Fruit fly (Drosophila melanogaster) whole organism, embryonic: ENCODE data around the gene jus.

ENCODE experiments used
- Antp ChIP-seq: fragments of 200-800 bp; sonication (Bioruptor generic); optimal IDR thresholded peaks from 3 replicates; lab custom pipeline; 2016; ENCODE audit warnings: missing biosample characterization, missing genetic modification characterization
- Atf-2 ChIP-seq: fragments of 200-800 bp; sonication (Bioruptor generic); optimal IDR thresholded peaks from 2 replicates; lab custom pipeline; 2016; ENCODE audit warnings: missing biosample characterization, missing genetic modification characterization
- Atf3 ChIP-seq: fragments of 200-800 bp; sonication (Bioruptor generic); optimal IDR thresholded peaks from 3 replicates; lab custom pipeline; 2016; ENCODE audit warnings: missing biosample characterization, missing genetic modification characterization
- CG10267 ChIP-seq: fragments of 200-800 bp; sonication (Bioruptor generic); optimal IDR thresholded peaks from 2 replicates; lab custom pipeline; 2018; ENCODE audit warnings: missing biosample characterization, mild to moderate bottlenecking, missing genetic modification characterization, moderate library complexity
- CG10979 ChIP-seq: fragments of 200-800 bp; sonication (Bioruptor generic); optimal IDR thresholded peaks from 2 replicates; lab custom pipeline; 2018; ENCODE audit warnings: missing biosample characterization, mild to moderate bottlenecking, missing genetic modification characterization, moderate library complexity
- CG12219 ChIP-seq: fragments of 200-800 bp; sonication (Bioruptor generic); optimal IDR thresholded peaks from 3 replicates; lab custom pipeline; 2018; ENCODE audit warnings: missing biosample characterization, mild to moderate bottlenecking, missing genetic modification characterization
- CG1647 ChIP-seq: fragments of 200-800 bp; sonication (Bioruptor generic); optimal IDR thresholded peaks from 3 replicates; lab custom pipeline; 2016; ENCODE audit warnings: missing biosample characterization, missing genetic modification characterization
- CG18011 ChIP-seq: fragments of 200-800 bp; sonication (Bioruptor generic); optimal IDR thresholded peaks from 2 replicates; lab custom pipeline; 2017; ENCODE audit warnings: missing biosample characterization, missing genetic modification characterization, mild to moderate bottlenecking, moderate library complexity, missing genotype
- CG42726 ChIP-seq: fragments of 200-800 bp; sonication (Bioruptor generic); IDR thresholded peaks from 2 replicates; pipeline ENCODE4 v1.3.6; 2022; ENCODE audit warnings: missing biosample characterization, missing genetic modification characterization; ENCODE audit not compliant: partially characterized antibody
- CG4854 ChIP-seq: fragments of 200-800 bp; sonication (Bioruptor generic); optimal IDR thresholded peaks from 2 replicates; lab custom pipeline; 2016; ENCODE audit warnings: missing biosample characterization, missing genetic modification characterization, inconsistent platforms
- CG6683 ChIP-seq: fragments of 200-800 bp; sonication (Bioruptor generic); optimal IDR thresholded peaks from 2 replicates; lab custom pipeline; 2017; ENCODE audit warnings: missing biosample characterization, mild to moderate bottlenecking, missing genetic modification characterization, missing genetic modification reagents
- CG7786 ChIP-seq: fragments of 200-800 bp; sonication (Bioruptor generic); optimal IDR thresholded peaks from 2 replicates; lab custom pipeline; 2016; ENCODE audit warnings: missing biosample characterization, missing genetic modification characterization
- CG9215 ChIP-seq: fragments of 200-800 bp; sonication (Bioruptor generic); IDR thresholded peaks from 2 replicates; pipeline ENCODE4 v1.3.6; 2022; ENCODE audit warnings: missing biosample characterization, missing genetic modification characterization
- CG9437 ChIP-seq: fragments of 200-800 bp; sonication (Bioruptor generic); optimal IDR thresholded peaks from 2 replicates; lab custom pipeline; 2018; ENCODE audit warnings: missing biosample characterization, mild to moderate bottlenecking, missing genetic modification characterization
- CG9727 ChIP-seq: fragments of 200-800 bp; sonication (Bioruptor generic); optimal IDR thresholded peaks from 3 replicates; lab custom pipeline; 2017; ENCODE audit warnings: missing biosample characterization, mild to moderate bottlenecking, missing genetic modification characterization
- CG9817 ChIP-seq: fragments of 200-800 bp; sonication (Bioruptor generic); optimal IDR thresholded peaks from 2 replicates; lab custom pipeline; 2018; ENCODE audit warnings: missing biosample characterization, mild to moderate bottlenecking, missing genetic modification characterization, moderate library complexity
- CkIIα-i1 ChIP-seq: fragments of 200-800 bp; sonication (Bioruptor generic); IDR thresholded peaks from 2 replicates; pipeline ENCODE4 v1.3.6; 2022; ENCODE audit warnings: missing biosample characterization, missing genetic modification characterization
- Dbx ChIP-seq: fragments of 200-800 bp; sonication (Bioruptor generic); IDR thresholded peaks from 3 replicates; pipeline ENCODE4 v1.3.6; 2022; ENCODE audit warnings: missing biosample characterization, missing genetic modification characterization
- Dfd ChIP-seq, 2 experiments: fragments of >200 bp; optimal IDR thresholded peaks; 2 replicates each; lab custom pipeline; 2017; ENCODE audit warnings: missing biosample characterization in 2 of 2, missing genetic modification characterization in 2 of 2
- Dp ChIP-seq: fragments of 200-800 bp; sonication (Bioruptor generic); optimal IDR thresholded peaks from 2 replicates; lab custom pipeline; 2018; ENCODE audit warnings: missing biosample characterization, mild to moderate bottlenecking, missing genetic modification characterization, moderate library complexity
- E2f1 ChIP-seq: fragments of 200-800 bp; sonication (Bioruptor generic); IDR thresholded peaks from 2 replicates; pipeline ENCODE4 v1.3.6; 2022; ENCODE audit warnings: missing biosample characterization, missing genetic modification characterization
- Elba2 ChIP-seq: fragments of 200-800 bp; sonication (Bioruptor generic); optimal IDR thresholded peaks from 3 replicates; lab custom pipeline; 2016; ENCODE audit warnings: missing biosample characterization, missing genetic modification characterization
- Fer2 ChIP-seq: fragments of 200-800 bp; sonication (Bioruptor generic); optimal IDR thresholded peaks from 2 replicates; lab custom pipeline; 2018; ENCODE audit warnings: missing biosample characterization, mild to moderate bottlenecking, missing genetic modification characterization, moderate library complexity
- HLH3B ChIP-seq: fragments of 200-800 bp; sonication (Bioruptor generic); IDR thresholded peaks from 2 replicates; pipeline ENCODE4 v1.3.6; 2022; ENCODE audit warnings: missing biosample characterization, missing genetic modification characterization
- MESR4 ChIP-seq: fragments of 200-800 bp; sonication (Bioruptor generic); optimal IDR thresholded peaks from 2 replicates; lab custom pipeline; 2018; ENCODE audit warnings: missing biosample characterization, mild to moderate bottlenecking, missing genetic modification characterization, moderate library complexity
- Max ChIP-seq: fragments of 200-800 bp; sonication (Bioruptor generic); optimal IDR thresholded peaks from 2 replicates; lab custom pipeline; 2016; ENCODE audit warnings: missing biosample characterization, mild to moderate bottlenecking, missing genetic modification characterization
- amos ChIP-seq: fragments of 200-800 bp; sonication (Bioruptor generic); IDR thresholded peaks from 2 replicates; pipeline ENCODE4 v1.3.6; 2022; ENCODE audit warnings: missing biosample characterization, missing genetic modification characterization; ENCODE audit not compliant: partially characterized antibody
- az2 ChIP-seq: fragments of 200-800 bp; sonication (Bioruptor generic); optimal IDR thresholded peaks from 3 replicates; lab custom pipeline; 2016; ENCODE audit warnings: missing biosample characterization, missing genetic modification characterization
- bigmax ChIP-seq: fragments of 200-800 bp; sonication (Bioruptor generic); optimal IDR thresholded peaks from 2 replicates; lab custom pipeline; 2018; ENCODE audit warnings: missing biosample characterization, mild to moderate bottlenecking, missing genetic modification characterization
- chinmo ChIP-seq: fragments of 200-800 bp; sonication (Bioruptor generic); IDR thresholded peaks from 4 replicates; pipeline ENCODE4 v1.3.6; 2022; ENCODE audit warnings: missing biosample characterization, missing genetic modification characterization; ENCODE audit not compliant: partially characterized antibody
- corto ChIP-seq: fragments of 200-800 bp; sonication (Bioruptor generic); optimal IDR thresholded peaks from 2 replicates; lab custom pipeline; 2016; ENCODE audit warnings: missing biosample characterization, mild to moderate bottlenecking, missing genetic modification characterization, moderate library complexity
- da ChIP-seq: fragments of 200-800 bp; sonication (Bioruptor generic); optimal IDR thresholded peaks from 2 replicates; lab custom pipeline; 2016; ENCODE audit warnings: missing biosample characterization, missing genetic modification characterization
- fd3F ChIP-seq: fragments of 200-800 bp; sonication (Bioruptor generic); optimal IDR thresholded peaks from 2 replicates; lab custom pipeline; 2018; ENCODE audit warnings: missing biosample characterization, mild to moderate bottlenecking, missing genetic modification characterization, moderate library complexity
- fd96Cb ChIP-seq: fragments of 200-800 bp; sonication (Bioruptor generic); optimal IDR thresholded peaks from 2 replicates; lab custom pipeline; 2018; ENCODE audit warnings: missing biosample characterization, mild to moderate bottlenecking, missing genetic modification characterization, moderate library complexity
- gsb ChIP-seq: fragments of 200-800 bp; sonication (Bioruptor generic); IDR thresholded peaks from 2 replicates; pipeline ENCODE4 v1.3.6; 2022; ENCODE audit warnings: missing biosample characterization, missing genetic modification characterization
- gsb-n ChIP-seq: fragments of 200-800 bp; sonication (Bioruptor generic); optimal IDR thresholded peaks from 3 replicates; lab custom pipeline; 2018; ENCODE audit warnings: missing biosample characterization, mild to moderate bottlenecking, missing genetic modification characterization
- jumu ChIP-seq: fragments of 200-800 bp; sonication (Bioruptor generic); optimal IDR thresholded peaks from 3 replicates; lab custom pipeline; 2016; ENCODE audit warnings: missing biosample characterization, missing genetic modification characterization
- kay ChIP-seq: fragments of 200-800 bp; sonication (Bioruptor generic); optimal IDR thresholded peaks from 2 replicates; lab custom pipeline; 2016; ENCODE audit warnings: missing biosample characterization, missing genetic modification characterization
- lbe ChIP-seq: fragments of 200-800 bp; sonication (Bioruptor generic); optimal IDR thresholded peaks from 2 replicates; lab custom pipeline; 2016; ENCODE audit warnings: missing biosample characterization, mild to moderate bottlenecking, missing genetic modification characterization
- lov ChIP-seq, 2 experiments: fragments of 200-800 bp in 1 of 2; fragments of >200 bp in 1 of 2; sonication (Bioruptor generic) in 1 of 2; IDR thresholded peaks in 1 of 2; optimal IDR thresholded peaks in 1 of 2; 2 replicates in 1 of 2; 3 replicates in 1 of 2; pipeline versions ENCODE4 v1.3.6 to Lab custom; 2017 to 2022; ENCODE audit warnings: missing biosample characterization in 1 of 2, missing genetic modification characterization in 1 of 2
- odd ChIP-seq: fragments of 200-800 bp; sonication (Bioruptor generic); optimal IDR thresholded peaks from 2 replicates; lab custom pipeline; 2017; ENCODE audit warnings: missing biosample characterization, mild to moderate bottlenecking, missing genetic modification characterization
- pan ChIP-seq, 4 experiments: fragments of >200 bp in 3 of 4; fragments of 200-800 bp in 1 of 4; sonication (Bioruptor generic) in 1 of 4; optimal IDR thresholded peaks in 3 of 4; IDR thresholded peaks in 1 of 4; 2 replicates each; pipeline versions ENCODE4 v1.3.6 to Lab custom; 2017 to 2022; ENCODE audit warnings: missing biosample characterization in 2 of 4, missing genetic modification characterization in 2 of 4, mixed read lengths in 1 of 4
- pzg ChIP-seq: fragments of 200-800 bp; sonication (Bioruptor generic); optimal IDR thresholded peaks from 3 replicates; lab custom pipeline; 2018; ENCODE audit warnings: missing biosample characterization, mild to moderate bottlenecking, missing genetic modification characterization, moderate library complexity
- salm ChIP-seq: fragments of 200-800 bp; sonication (Bioruptor generic); optimal IDR thresholded peaks from 2 replicates; lab custom pipeline; 2018; ENCODE audit warnings: missing biosample characterization, mild to moderate bottlenecking, missing genetic modification characterization
- slp2 ChIP-seq: fragments of 200-800 bp; sonication (Bioruptor generic); optimal IDR thresholded peaks from 2 replicates; lab custom pipeline; 2016; ENCODE audit warnings: missing biosample characterization, missing genetic modification characterization
- ssp ChIP-seq: fragments of 200-800 bp; sonication (Bioruptor generic); IDR thresholded peaks from 2 replicates; pipeline ENCODE4 v1.3.6; 2022; ENCODE audit warnings: missing biosample characterization, missing genetic modification characterization
- stwl ChIP-seq: fragments of 200-800 bp; sonication (Bioruptor generic); optimal IDR thresholded peaks from 3 replicates; lab custom pipeline; 2018; ENCODE audit warnings: missing biosample characterization, mild to moderate bottlenecking, missing genetic modification characterization, moderate library complexity
- tup ChIP-seq: fragments of 200-800 bp; sonication (Bioruptor generic); optimal IDR thresholded peaks from 2 replicates; lab custom pipeline; 2016; ENCODE audit warnings: missing biosample characterization, mild to moderate bottlenecking, missing genetic modification characterization, moderate library complexity
- vfl ChIP-seq: fragments of 200-800 bp; sonication (Bioruptor generic); optimal IDR thresholded peaks from 2 replicates; lab custom pipeline; 2016; ENCODE audit warnings: missing biosample characterization, missing genetic modification characterization

Gene jus

DNA sequence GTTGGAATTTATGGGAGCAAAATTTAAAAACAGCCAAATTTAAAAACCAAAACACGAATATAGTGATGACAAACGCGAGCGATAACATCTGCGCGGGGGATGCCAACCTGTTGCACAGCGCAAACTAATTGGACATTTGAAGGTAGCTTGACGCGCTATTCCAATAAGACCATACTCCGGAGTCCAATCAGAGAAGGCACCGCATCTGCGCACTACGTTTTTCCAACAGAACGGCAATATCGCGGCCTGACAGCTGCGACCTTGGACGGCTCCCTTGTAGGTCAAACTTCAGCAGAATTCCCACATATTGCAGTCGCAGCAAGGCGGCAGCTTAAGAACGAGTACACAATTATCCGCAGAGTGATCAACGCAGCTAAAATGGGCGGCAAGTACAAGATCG lies 46.7 kb downstream of the jus start, which contains the start of the genes CG11882 and Pglym78 (continued):
- no peak for TF ChIP-seq Atf-2 (GFP tag; lab: Kevin White, UChicago)
- TF ChIP-seq CG18011 (GFP tag; lab: Kevin White, UChicago), result peak; percentile 14
- TF ChIP-seq gsb-n (tag; lab: Kevin White, UChicago), result no peak
- TF ChIP-seq CG7786 (GFP tag; lab: Kevin White, UChicago), result peak; percentile 19
- TF ChIP-seq Dbx (GFP tag; lab: Robert Waterston, UW), result peak; percentile 66; the same call in 2 of the 3 replicates
- peak; percentile 79 for TF ChIP-seq da (GFP tag; lab: Kevin White, UChicago)
- no peak for TF ChIP-seq CkIIα-i1
- TF ChIP-seq CG9437 (GFP tag; lab: Kevin White, UChicago), result no peak
- no peak for TF ChIP-seq fd96Cb (tag; lab: Kevin White, UChicago)
- TF ChIP-seq Max (GFP tag; lab: Kevin White, UChicago), result no peak
- no peak for TF ChIP-seq corto
- peak; percentile 49 for TF ChIP-seq E2f1 (GFP tag; lab: Robert Waterston, UW)
- peak; percentile 36 for TF ChIP-seq CG1647 (GFP tag; lab: Kevin White, UChicago)
- peak; percentile 8 for TF ChIP-seq salm (tag; lab: Kevin White, UChicago)
- no peak for TF ChIP-seq tup (GFP tag; lab: Kevin White, UChicago)
- no peak for TF ChIP-seq lbe (GFP tag; lab: Kevin White, UChicago)
- TF ChIP-seq pan (optimal IDR thresholded peaks at IDR 0.05; lab: Kevin White, UChicago), result no peak
- TF ChIP-seq pan (GFP tag; optimal IDR thresholded peaks at IDR 0.05 in 1 of 2, IDR thresholded peaks at IDR 0.05 in 1 of 2), result peak in 1 of 2 experiments; percentile 39
- TF ChIP-seq stwl (tag; lab: Kevin White, UChicago), result peak; percentile 90
- TF ChIP-seq bigmax (GFP tag; lab: Kevin White, UChicago), result peak; percentile 4
- peak; percentile 27; the same call in 1 of the 2 replicates for TF ChIP-seq CG42726 (GFP tag; lab: Robert Waterston, UW)
- TF ChIP-seq CG12219, result no peak
- peak; percentile 93 for TF ChIP-seq chinmo (GFP tag; lab: Robert Waterston, UW)
- TF ChIP-seq Antp (GFP tag; lab: Kevin White, UChicago), result peak; percentile 78
- TF ChIP-seq CG4854 (GFP tag; lab: Kevin White, UChicago), result no peak
- no peak for TF ChIP-seq Atf3
- TF ChIP-seq lov (optimal IDR thresholded peaks at IDR 0.05; lab: Kevin White, UChicago), result no peak
- no peak for TF ChIP-seq lov (GFP tag; IDR thresholded peaks at IDR 0.05; lab: Robert Waterston, UW)
- TF ChIP-seq CG10979, result no peak
- TF ChIP-seq CG9215 (GFP tag; lab: Robert Waterston, UW), result no peak
- peak; percentile 20 for TF ChIP-seq CG9817 (tag; lab: Kevin White, UChicago)
- TF ChIP-seq az2 (GFP tag; lab: Kevin White, UChicago), result no peak
- TF ChIP-seq slp2 (GFP tag; lab: Kevin White, UChicago), result no peak
- peak; percentile 20 for TF ChIP-seq kay (GFP tag; lab: Kevin White, UChicago)
- no peak for TF ChIP-seq fd3F (GFP tag; lab: Kevin White, UChicago)
- peak; percentile 28; the same call in 1 of the 2 replicates for TF ChIP-seq gsb (GFP tag; lab: Robert Waterston, UW)
- peak; percentile 36 for TF ChIP-seq CG10267 (tag; lab: Kevin White, UChicago)
- no peak for TF ChIP-seq Dfd (GFP tag; optimal IDR thresholded peaks at IDR 0.05; lab: Kevin White, UChicago)
- peak; percentile 8 for TF ChIP-seq vfl
- peak; percentile 98 for TF ChIP-seq pzg (GFP tag; lab: Kevin White, UChicago)
- TF ChIP-seq HLH3B (GFP tag; lab: Robert Waterston, UW), result no peak
- TF ChIP-seq jumu (GFP tag; lab: Kevin White, UChicago), result peak; percentile 70
- peak; percentile 58; the same call in 1 of the 2 replicates for TF ChIP-seq amos
- TF ChIP-seq Elba2, result peak; percentile 81
- TF ChIP-seq Dp, result peak; percentile 76
- peak; percentile 35; the same call in 1 of the 2 replicates for TF ChIP-seq ssp
- TF ChIP-seq CG9727 (GFP tag; lab: Kevin White, UChicago), result peak; percentile 6
- no peak for TF ChIP-seq CG6683 (GFP tag; lab: Kevin White, UChicago)
- TF ChIP-seq Fer2 (tag; lab: Kevin White, UChicago), result no peak
- TF ChIP-seq MESR4 (GFP tag; lab: Kevin White, UChicago), result peak; percentile 88
- TF ChIP-seq odd, result no peak
